Worm (Caenorhabditis elegans): ENCODE measurements around the gene Y82E9BR.22.
"Not testable (repeated sequence)": the region's sequence is repeated elsewhere in the genome, so short reads cannot be mapped to it uniquely, and the experiment has no call there.

- not testable (repeated sequence) for TF ChIP-seq elt-2 (tag; optimal IDR thresholded peaks at IDR 0.05); alr-1 (tag; optimal IDR thresholded peaks at IDR 0.05; ENCODE audit: borderline replicate concordance); unc-62 (GFP tag; optimal IDR thresholded peaks at IDR 0.05)
These were observed 31.1 kb downstream of the Y82E9BR.22 start, which contains the start of gene pals-40 for ce11 chrIII:1377903-1378302.
